Worm (Caenorhabditis elegans): ENCODE data around the gene T28D9.1.

T28D9.1 gene

ce11 chrII:6535957-6536424 is 43.8 kb downstream of the T28D9.1 start, which contains the start of gene utp-20 (continued):
- TF ChIP-seq sup-37 (GFP tag; optimal IDR thresholded peaks at IDR 0.05), result no peak
- peak; percentile 69 to 82 for TF ChIP-seq lsy-2 (tag; optimal IDR thresholded peaks at IDR 0.05)
- no peak for TF ChIP-seq ets-5 (GFP tag; IDR thresholded peaks at IDR 0.05)
- no peak for TF ChIP-seq lir-3 (tag; optimal IDR thresholded peaks at IDR 0.05; ENCODE audit: poor library complexity)
- peak; percentile 22 for TF ChIP-seq lin-15B (tag; optimal IDR thresholded peaks at IDR 0.05)
- no peak for TF ChIP-seq dsc-1 (tag; optimal IDR thresholded peaks at IDR 0.05)
- no peak for TF ChIP-seq egl-27 (tag; optimal IDR thresholded peaks at IDR 0.05)
- TF ChIP-seq efl-1 (optimal IDR thresholded peaks at IDR 0.05), result peak; percentile 81 to 92
- peak; percentile 92 to 99 for TF ChIP-seq efl-1 (GFP tag; optimal IDR thresholded peaks at IDR 0.05 in 1 of 2)
- TF ChIP-seq elt-2 (tag; optimal IDR thresholded peaks at IDR 0.05), result peak; percentile 5
- no peak for TF ChIP-seq ztf-11 (tag; optimal IDR thresholded peaks at IDR 0.05)
- TF ChIP-seq zip-4 (GFP tag; optimal IDR thresholded peaks at IDR 0.05), result no peak
- peak in 1 of 6 experiments; percentile 35 for TF ChIP-seq elt-3 (tag; optimal IDR thresholded peaks at IDR 0.05)
- TF ChIP-seq nhr-77 (tag; optimal IDR thresholded peaks at IDR 0.05), result no peak
- TF ChIP-seq F16B12.6 (tag; optimal IDR thresholded peaks at IDR 0.05), result peak; percentile 30
- TF ChIP-seq blmp-1 (tag; optimal IDR thresholded peaks at IDR 0.05), result peak; percentile 49
- no peak for TF ChIP-seq nhr-76 (tag; optimal IDR thresholded peaks at IDR 0.05)
- TF ChIP-seq nhr-84 (tag; optimal IDR thresholded peaks at IDR 0.05), result no peak
- peak; percentile 83 to 93 (median 92) for TF ChIP-seq dpl-1 (GFP tag; optimal IDR thresholded peaks at IDR 0.05)
- TF ChIP-seq ztf-4 (tag; optimal IDR thresholded peaks at IDR 0.05), result no peak
- no peak for TF ChIP-seq aha-1 (tag; optimal IDR thresholded peaks at IDR 0.05)
- no peak for TF ChIP-seq nhr-47 (tag; optimal IDR thresholded peaks at IDR 0.05)
- peak; percentile 48 for TF ChIP-seq ces-1 (GFP tag; optimal IDR thresholded peaks at IDR 0.05)
- peak; percentile 65 for TF ChIP-seq nhr-85 (tag)

Measured in whole organism, L1 larva.